Fruit fly (Drosophila melanogaster): ENCODE data around the gene Prp39.

The Prp39 gene

DNA sequence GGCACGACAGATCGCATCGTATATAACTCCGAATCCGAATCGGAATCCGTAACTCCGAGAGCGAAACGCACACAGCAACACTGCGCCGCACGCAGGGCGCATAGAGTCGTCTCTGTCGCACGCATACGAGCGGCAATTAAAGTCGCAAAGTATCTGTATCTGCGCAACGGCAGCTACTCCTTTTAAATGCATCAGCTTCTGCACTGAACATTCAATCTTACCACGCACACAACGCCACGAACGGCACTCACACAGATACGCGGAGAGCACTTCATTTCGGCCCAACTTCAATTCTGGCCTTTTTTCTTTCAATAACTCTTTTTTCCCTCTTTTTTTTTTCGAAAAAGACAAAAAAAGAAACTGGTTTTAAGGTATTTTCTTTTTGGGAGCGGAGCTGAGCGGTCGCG is 46.3 kb downstream of the Prp39 start:
- TF ChIP-seq Crg-1 (GFP tag; optimal IDR thresholded peaks at IDR 0.05), result no peak
- peak; percentile 27 for TF ChIP-seq tj (GFP tag; optimal IDR thresholded peaks at IDR 0.05)
- no peak for TF ChIP-seq Mnt (GFP tag; optimal IDR thresholded peaks at IDR 0.05)

DNA sequence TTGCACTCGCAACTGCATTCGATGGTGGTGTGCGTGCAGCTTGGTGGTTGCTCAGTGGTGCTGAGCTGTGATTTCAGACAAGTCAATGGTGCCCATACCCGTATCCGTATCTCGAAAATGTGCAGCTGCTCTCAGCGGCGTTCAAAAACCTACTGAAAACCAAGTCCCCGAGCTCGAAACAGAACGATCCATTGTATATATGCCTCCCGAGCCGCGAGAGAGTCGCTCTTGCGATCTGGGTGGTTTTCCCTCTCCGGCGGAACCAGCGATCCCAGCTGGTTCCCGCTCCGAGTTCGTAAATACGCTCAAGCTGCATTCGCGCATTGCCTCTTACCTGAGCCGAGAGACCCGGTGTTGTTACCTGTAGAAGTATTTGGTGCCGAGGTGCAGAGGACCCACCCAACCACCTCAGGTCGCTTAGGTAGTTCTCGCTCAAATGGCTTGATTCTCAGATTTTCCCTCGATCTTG is 47.2 kb downstream of the Prp39 start, which contains the start of gene Inx3:
Gene Inx3, minus strand, starts transcription at position 440 of the 469 bp plus-strand sequence.
- TF ChIP-seq Crg-1 (GFP tag; optimal IDR thresholded peaks at IDR 0.05) (no peak), CG7101 (tag; optimal IDR thresholded peaks at IDR 0.05) (peak; percentile 12), Mnt (GFP tag; optimal IDR thresholded peaks at IDR 0.05) (peak; percentile 45), Clk (GFP tag; optimal IDR thresholded peaks at IDR 0.05) (no peak), tj (GFP tag; optimal IDR thresholded peaks at IDR 0.05) (peak; percentile 82), cic (GFP tag; optimal IDR thresholded peaks at IDR 0.05) (peak; percentile 18), bab1 (GFP tag; optimal IDR thresholded peaks at IDR 0.05) (peak; percentile 60), pad (GFP tag; optimal IDR thresholded peaks at IDR 0.05) (peak; percentile 7)

DNA sequence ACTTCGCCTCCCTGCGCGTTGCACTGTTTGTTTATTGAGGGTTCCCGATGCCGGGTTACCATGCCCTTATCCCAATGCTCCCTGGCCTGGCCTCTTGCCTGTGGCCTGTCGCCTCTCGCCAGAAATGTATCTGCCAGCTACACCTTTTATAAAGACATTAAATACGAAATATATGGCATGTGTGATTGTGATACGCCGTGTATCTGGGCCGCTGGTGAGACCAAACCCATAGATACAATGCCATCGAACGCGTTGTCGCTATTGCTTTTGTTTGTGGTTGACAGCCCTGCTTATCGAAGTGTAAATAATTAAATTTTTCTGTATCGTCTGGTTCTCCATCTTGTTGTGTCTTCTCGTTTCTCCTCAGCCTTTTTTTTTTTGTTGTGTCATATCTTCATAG is 48.7 kb downstream of the Prp39 start:
- TF ChIP-seq Crg-1 (GFP tag; optimal IDR thresholded peaks at IDR 0.05) (no peak), Mnt (GFP tag; optimal IDR thresholded peaks at IDR 0.05) (no peak), cnc (optimal IDR thresholded peaks at IDR 0.05) (no peak), Hr96 (GFP tag; optimal IDR thresholded peaks at IDR 0.05) (no peak), CG14711 (tag; optimal IDR thresholded peaks at IDR 0.05) (no peak), Clk (GFP tag; optimal IDR thresholded peaks at IDR 0.05) (no peak), CG12768 (GFP tag; optimal IDR thresholded peaks at IDR 0.05) (no peak), kay (GFP tag; ENCODE audit: borderline replicate concordance) (no peak), CG7045 (GFP tag; optimal IDR thresholded peaks at IDR 0.05) (no peak)

dm6 chr3R:28861309-28862157 is 49.6 kb downstream of the Prp39 start:
- TF ChIP-seq cic (GFP tag; optimal IDR thresholded peaks at IDR 0.05) (no peak), kay (GFP tag; ENCODE audit: borderline replicate concordance) (no peak), bab1 (GFP tag; optimal IDR thresholded peaks at IDR 0.05) (no peak), Hr96 (GFP tag; optimal IDR thresholded peaks at IDR 0.05) (no peak), CG7045 (GFP tag; optimal IDR thresholded peaks at IDR 0.05) (no peak), CG1620 (GFP tag; optimal IDR thresholded peaks at IDR 0.05) (no peak)

Measured in whole organism, adult.